Worm (Caenorhabditis elegans): ENCODE data around the gene nmy-3.

- TF ChIP-seq him-1 (tag; optimal IDR thresholded peaks at IDR 0.05) (no peak), W03F9.2 (tag; optimal IDR thresholded peaks at IDR 0.05) (peak; percentile 28), dao-5 (tag; optimal IDR thresholded peaks at IDR 0.05) (no peak)
Observed at ce11 chrIV:9321039-9321851, 47.0 kb downstream of the nmy-3 start, which contains the start of the genes F49C12.12 and vha-17.

Measured in whole organism, L4/young adult.